Fruit fly (Drosophila melanogaster) whole organism, wandering third instar larva: ENCODE results near the gene CG14929.

Experiments
- CG32264 ChIP-seq: fragments of 200-800 bp; sonication (Bioruptor generic); optimal IDR thresholded peaks from 2 replicates; lab custom pipeline; 2016; ENCODE audit warnings: missing biosample characterization, missing genetic modification characterization
- CrebA ChIP-seq: fragments of 200-800 bp; sonication (Bioruptor generic); optimal IDR thresholded peaks from 2 replicates; lab custom pipeline; 2016; ENCODE audit warnings: missing biosample characterization, mild to moderate bottlenecking, missing genetic modification characterization, borderline replicate concordance
- Dfd ChIP-seq: fragments of >200 bp; optimal IDR thresholded peaks from 2 replicates; lab custom pipeline; 2017; ENCODE audit warnings: missing biosample characterization, missing genetic modification characterization
- Dif ChIP-seq: fragments of 200-275, 200-300 bp; sonication (Bioruptor generic); optimal IDR thresholded peaks from 2 replicates; lab custom pipeline; 2018; ENCODE audit warnings: missing biosample characterization, missing genetic modification characterization; ENCODE audit not compliant: partially characterized antibody
- Mio ChIP-seq: sonication (Bioruptor generic); optimal IDR thresholded peaks from 2 replicates; lab custom pipeline; 2016; ENCODE audit warnings: missing biosample characterization, missing genetic modification characterization
- Rel ChIP-seq, 2 experiments: fragments of 200-800 bp; sonication (Bioruptor generic) in 1 of 2; optimal IDR thresholded peaks; 2 replicates in 1 of 2; 3 replicates in 1 of 2; lab custom pipeline; 2016 to 2019; ENCODE audit warnings: mild to moderate bottlenecking in 2 of 2, missing biosample characterization in 2 of 2, missing genetic modification characterization in 2 of 2, moderate library complexity in 1 of 2
- dl ChIP-seq, 2 experiments: fragments of 175-275, 200-275 bp in 1 of 2; fragments of 200-275 bp in 1 of 2; sonication (Bioruptor generic); optimal IDR thresholded peaks; lab custom pipeline; 2018; ENCODE audit warnings: mild to moderate bottlenecking in 2 of 2, missing biosample characterization in 2 of 2, missing genetic modification characterization in 2 of 2, moderate library complexity in 2 of 2; ENCODE audit not compliant: partially characterized antibody in 2 of 2, insufficient read depth in 1 of 2
- dmrt93B ChIP-seq: fragments of 200-800 bp; sonication (Bioruptor generic); optimal IDR thresholded peaks from 2 replicates; lab custom pipeline; 2018; ENCODE audit warnings: missing biosample characterization, mild to moderate bottlenecking, missing genetic modification characterization
- lola ChIP-seq: fragments of >200 bp; optimal IDR thresholded peaks from 2 replicates; lab custom pipeline; 2017; ENCODE audit warnings: missing biosample characterization, missing genetic modification characterization
- sage ChIP-seq: fragments of 200-800 bp; sonication (Bioruptor generic); optimal IDR thresholded peaks from 2 replicates; lab custom pipeline; 2016; ENCODE audit warnings: missing biosample characterization, mild to moderate bottlenecking, missing genetic modification characterization

DNA sequence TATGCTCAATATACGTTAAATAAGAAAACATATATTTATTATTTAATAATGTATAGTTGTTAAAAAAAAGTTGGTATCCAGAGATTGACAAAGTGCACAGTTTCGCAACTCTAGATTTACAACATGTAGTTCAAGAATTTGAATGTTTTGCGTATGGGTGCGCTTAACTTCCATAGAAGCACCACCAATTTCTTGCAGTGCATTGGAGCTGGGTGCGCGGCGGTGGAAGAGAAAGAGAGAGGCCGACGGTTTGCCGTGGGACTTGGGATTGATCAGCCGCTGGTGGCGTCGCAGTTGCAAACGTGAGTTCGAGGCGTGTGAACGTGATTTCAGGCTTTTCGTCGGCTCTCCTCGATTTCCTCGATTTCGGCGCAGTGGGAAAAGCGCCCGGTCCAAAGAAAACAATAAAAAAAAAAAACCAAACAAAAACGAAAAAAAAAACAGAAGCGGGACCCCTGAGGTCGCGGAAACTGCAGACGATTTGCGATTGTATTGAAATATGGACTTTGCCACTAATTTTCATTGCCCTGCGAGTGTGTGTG lies 18.1 kb upstream of the CG14929 start, which contains the start of gene spz4:
- TF ChIP-seq CG32264 (GFP tag; lab: Kevin White, UChicago) (no peak), Dfd (GFP tag; lab: Kevin White, UChicago) (no peak), sage (no peak), dl (GFP tag; optimal IDR thresholded peaks at IDR 0.05; lab: Kevin White, UChicago; ENCODE audit: insufficient read depth in 1 of 2, partially characterized antibody in 2 of 2) (no peak), dmrt93B (GFP tag; lab: Kevin White, UChicago) (no peak), lola (no peak), Dif (no peak), Mio (GFP tag; lab: Kevin White, UChicago) (no peak), Rel (GFP tag; optimal IDR thresholded peaks at IDR 0.05; lab: Kevin White, UChicago) (no peak), Rel (tag; optimal IDR thresholded peaks at IDR 0.05; lab: Kevin White, UChicago) (no peak), CrebA (no peak)
